Fruit fly (Drosophila melanogaster) whole organism, embryonic: ENCODE measurements around the gene GABA-B-R2.

Experiments used
- Atf6 ChIP-seq: fragments of 200-800 bp; sonication (Bioruptor generic); IDR thresholded peaks from 2 replicates; pipeline ENCODE4 v1.3.6; 2022; ENCODE audit warnings: missing biosample characterization, missing genetic modification characterization
- Bdp1 ChIP-seq: fragments of 200-800 bp; sonication (Bioruptor generic); optimal IDR thresholded peaks from 3 replicates; lab custom pipeline; 2016; ENCODE audit warnings: missing biosample characterization, missing genetic modification characterization
- CG10979 ChIP-seq: fragments of 200-800 bp; sonication (Bioruptor generic); optimal IDR thresholded peaks from 2 replicates; lab custom pipeline; 2018; ENCODE audit warnings: missing biosample characterization, mild to moderate bottlenecking, missing genetic modification characterization, moderate library complexity
- CG14860 ChIP-seq: fragments of 200-800 bp; sonication (Bioruptor generic); IDR thresholded peaks from 3 replicates; pipeline ENCODE4 v1.3.6; 2022; ENCODE audit warnings: missing biosample characterization, missing genetic modification characterization; ENCODE audit not compliant: partially characterized antibody
- CG1832 ChIP-seq: fragments of 200-800 bp; sonication (Bioruptor generic); optimal IDR thresholded peaks from 2 replicates; lab custom pipeline; 2017; ENCODE audit warnings: missing biosample characterization, mild to moderate bottlenecking, missing genetic modification characterization, inconsistent platforms
- CG3065 ChIP-seq: fragments of 200-800 bp; sonication (Bioruptor generic); optimal IDR thresholded peaks from 2 replicates; lab custom pipeline; 2016; ENCODE audit warnings: missing biosample characterization, missing genetic modification characterization
- CG32767 ChIP-seq: fragments of 200-800 bp; sonication (Bioruptor generic); IDR thresholded peaks from 2 replicates; pipeline ENCODE4 v1.3.6; 2022; ENCODE audit warnings: missing biosample characterization, missing genetic modification characterization
- CG6854 ChIP-seq: fragments of 200-800 bp; sonication (Bioruptor generic); optimal IDR thresholded peaks from 3 replicates; lab custom pipeline; 2017; ENCODE audit warnings: missing biosample characterization, mild to moderate bottlenecking, missing genetic modification characterization
- CG8290 ChIP-seq, 3 experiments: fragments of 200-800 bp; sonication (Bioruptor generic); optimal IDR thresholded peaks; 2 replicates each; lab custom pipeline; 2016 to 2019; ENCODE audit warnings: missing biosample characterization in 3 of 3, missing genetic modification characterization in 3 of 3, mild to moderate bottlenecking in 2 of 3, moderate library complexity in 1 of 3
- CG8478 ChIP-seq: fragments of >200 bp; optimal IDR thresholded peaks from 2 replicates; lab custom pipeline; 2018
- CG9609 ChIP-seq: fragments of 200-800 bp; sonication (Bioruptor generic); optimal IDR thresholded peaks from 3 replicates; lab custom pipeline; 2016; ENCODE audit warnings: missing biosample characterization, missing genetic modification characterization
- CTCF ChIP-seq: fragments of 200-800 bp; sonication (Bioruptor generic); optimal IDR thresholded peaks from 2 replicates; lab custom pipeline; 2017; ENCODE audit warnings: missing biosample characterization, mild to moderate bottlenecking, missing genetic modification characterization, moderate library complexity
- Deaf1 ChIP-seq: fragments of 200-800 bp; optimal IDR thresholded peaks from 3 replicates; lab custom pipeline; 2019; ENCODE audit warnings: missing biosample characterization, mild to moderate bottlenecking, missing genetic modification characterization, moderate library complexity
- Dip2 ChIP-seq: fragments of 200-800 bp; sonication (Bioruptor generic); IDR thresholded peaks from 2 replicates; pipeline ENCODE4 v1.3.6; 2022; ENCODE audit warnings: missing biosample characterization, missing genetic modification characterization
- Dll ChIP-seq: fragments of 200-800 bp; sonication (Bioruptor generic); IDR thresholded peaks from 4 replicates; pipeline ENCODE4 v1.3.6; 2022; ENCODE audit warnings: missing biosample characterization, missing genetic modification characterization; ENCODE audit not compliant: partially characterized antibody
- MBD-R2 ChIP-seq: fragments of 200-800 bp; sonication (Bioruptor generic); IDR thresholded peaks from 2 replicates; pipeline ENCODE4 v1.3.6; 2022; ENCODE audit warnings: missing biosample characterization, missing genetic modification characterization
- Mes4 ChIP-seq: fragments of 200-800 bp; sonication (Bioruptor generic); optimal IDR thresholded peaks from 2 replicates; lab custom pipeline; 2016; ENCODE audit warnings: missing biosample characterization, missing genetic modification characterization
- Opbp ChIP-seq: fragments of 200-800 bp; sonication (Bioruptor generic); IDR thresholded peaks from 3 replicates; pipeline ENCODE4 v1.3.6; 2022; ENCODE audit warnings: missing biosample characterization, missing genetic modification characterization; ENCODE audit not compliant: partially characterized antibody
- Optix ChIP-seq: fragments of 200-800 bp; sonication (Bioruptor generic); IDR thresholded peaks from 3 replicates; pipeline ENCODE4 v1.3.6; 2022; ENCODE audit warnings: missing biosample characterization, missing genetic modification characterization
- Trl ChIP-seq, 3 experiments: fragments of >200 bp in 2 of 3; fragments of 200-800 bp in 1 of 3; sonication (Bioruptor generic) in 1 of 3; optimal IDR thresholded peaks; 2 replicates in 1 of 3; 3 replicates in 2 of 3; lab custom pipeline; 2016 to 2017; ENCODE audit warnings: missing biosample characterization in 1 of 3, missing genetic modification characterization in 1 of 3
- YL-1 ChIP-seq: fragments of 200-800 bp; sonication (Bioruptor generic); optimal IDR thresholded peaks from 3 replicates; lab custom pipeline; 2017; ENCODE audit warnings: missing biosample characterization, mild to moderate bottlenecking, missing genetic modification characterization
- aop ChIP-seq: fragments of 200-800 bp; sonication (Bioruptor generic); IDR thresholded peaks from 2 replicates; pipeline ENCODE4 v1.3.6; 2022; ENCODE audit warnings: missing biosample characterization, missing genetic modification characterization
- ara ChIP-seq: fragments of 200-800 bp; sonication (Bioruptor generic); IDR thresholded peaks from 2 replicates; pipeline ENCODE4 v1.3.6; 2022; ENCODE audit warnings: missing biosample characterization, missing genetic modification characterization
- bbx ChIP-seq: fragments of 200-800 bp; sonication (Bioruptor generic); IDR thresholded peaks from 2 replicates; pipeline ENCODE4 v1.3.6; 2022; ENCODE audit warnings: missing biosample characterization, missing genetic modification characterization; ENCODE audit not compliant: partially characterized antibody
- bigmax ChIP-seq: fragments of 200-800 bp; sonication (Bioruptor generic); optimal IDR thresholded peaks from 2 replicates; lab custom pipeline; 2018; ENCODE audit warnings: missing biosample characterization, mild to moderate bottlenecking, missing genetic modification characterization
- cg ChIP-seq: fragments of 200-800 bp; sonication (Bioruptor generic); optimal IDR thresholded peaks from 3 replicates; lab custom pipeline; 2019; ENCODE audit warnings: missing biosample characterization, mild to moderate bottlenecking, missing genetic modification characterization, moderate library complexity
- dan ChIP-seq: fragments of 200-800 bp; sonication (Bioruptor generic); IDR thresholded peaks from 2 replicates; pipeline ENCODE4 v1.3.6; 2022; ENCODE audit warnings: missing biosample characterization, missing genetic modification characterization
- ewg ChIP-seq: fragments of 200-800 bp; sonication (Bioruptor generic); optimal IDR thresholded peaks from 3 replicates; lab custom pipeline; 2017; ENCODE audit warnings: mild to moderate bottlenecking, missing biosample characterization, missing genetic modification reagents, missing genetic modification characterization
- fru ChIP-seq: fragments of >200 bp; optimal IDR thresholded peaks from 2 replicates; lab custom pipeline; 2017
- insv ChIP-seq, 2 experiments: fragments of 200-800 bp; sonication (Bioruptor generic); optimal IDR thresholded peaks; 3 replicates each; lab custom pipeline; 2016 to 2018; ENCODE audit warnings: missing biosample characterization in 2 of 2, missing genetic modification characterization in 2 of 2
- kah ChIP-seq: fragments of 200-800 bp; sonication (Bioruptor generic); optimal IDR thresholded peaks from 2 replicates; lab custom pipeline; 2018; ENCODE audit warnings: missing biosample characterization, mild to moderate bottlenecking, missing genetic modification characterization
- lbe ChIP-seq: fragments of 200-800 bp; sonication (Bioruptor generic); optimal IDR thresholded peaks from 2 replicates; lab custom pipeline; 2016; ENCODE audit warnings: missing biosample characterization, mild to moderate bottlenecking, missing genetic modification characterization
- mirr ChIP-seq: fragments of 200-800 bp; sonication (Bioruptor generic); optimal IDR thresholded peaks from 3 replicates; lab custom pipeline; 2018; ENCODE audit warnings: missing biosample characterization, mild to moderate bottlenecking, missing genetic modification characterization
- nau ChIP-seq: fragments of 200-800 bp; sonication (Bioruptor generic); optimal IDR thresholded peaks from 3 replicates; lab custom pipeline; 2017; ENCODE audit warnings: missing biosample characterization, mild to moderate bottlenecking, missing genetic modification characterization, missing genetic modification reagents
- nom ChIP-seq: fragments of 200-800 bp; sonication (Bioruptor generic); optimal IDR thresholded peaks from 2 replicates; lab custom pipeline; 2017; ENCODE audit warnings: missing biosample characterization, missing genetic modification characterization, mild to moderate bottlenecking, moderate library complexity, missing genetic modification reagents
- sens-2 ChIP-seq: fragments of 200-800 bp; sonication (Bioruptor generic); IDR thresholded peaks from 2 replicates; pipeline ENCODE4 v1.3.6; 2022; ENCODE audit warnings: missing biosample characterization, missing genetic modification characterization
- slbo ChIP-seq: fragments of 200-800 bp; sonication (Bioruptor generic); IDR thresholded peaks from 2 replicates; pipeline ENCODE4 v1.3.6; 2022; ENCODE audit warnings: missing biosample characterization, missing genetic modification characterization
- sr ChIP-seq: fragments of 200-800 bp; sonication (Bioruptor generic); IDR thresholded peaks from 3 replicates; pipeline ENCODE4 v1.3.6; 2022; ENCODE audit warnings: missing biosample characterization, missing genetic modification characterization
- toy ChIP-seq: fragments of 200-800 bp; sonication (Bioruptor generic); IDR thresholded peaks from 2 replicates; pipeline ENCODE4 v1.3.6; 2022; ENCODE audit warnings: missing biosample characterization, missing genetic modification characterization
- zen ChIP-seq: fragments of 200-800 bp; sonication (Bioruptor generic); optimal IDR thresholded peaks from 3 replicates; lab custom pipeline; 2018; ENCODE audit warnings: missing biosample characterization, mild to moderate bottlenecking, missing genetic modification characterization, moderate library complexity

Gene GABA-B-R2

DNA sequence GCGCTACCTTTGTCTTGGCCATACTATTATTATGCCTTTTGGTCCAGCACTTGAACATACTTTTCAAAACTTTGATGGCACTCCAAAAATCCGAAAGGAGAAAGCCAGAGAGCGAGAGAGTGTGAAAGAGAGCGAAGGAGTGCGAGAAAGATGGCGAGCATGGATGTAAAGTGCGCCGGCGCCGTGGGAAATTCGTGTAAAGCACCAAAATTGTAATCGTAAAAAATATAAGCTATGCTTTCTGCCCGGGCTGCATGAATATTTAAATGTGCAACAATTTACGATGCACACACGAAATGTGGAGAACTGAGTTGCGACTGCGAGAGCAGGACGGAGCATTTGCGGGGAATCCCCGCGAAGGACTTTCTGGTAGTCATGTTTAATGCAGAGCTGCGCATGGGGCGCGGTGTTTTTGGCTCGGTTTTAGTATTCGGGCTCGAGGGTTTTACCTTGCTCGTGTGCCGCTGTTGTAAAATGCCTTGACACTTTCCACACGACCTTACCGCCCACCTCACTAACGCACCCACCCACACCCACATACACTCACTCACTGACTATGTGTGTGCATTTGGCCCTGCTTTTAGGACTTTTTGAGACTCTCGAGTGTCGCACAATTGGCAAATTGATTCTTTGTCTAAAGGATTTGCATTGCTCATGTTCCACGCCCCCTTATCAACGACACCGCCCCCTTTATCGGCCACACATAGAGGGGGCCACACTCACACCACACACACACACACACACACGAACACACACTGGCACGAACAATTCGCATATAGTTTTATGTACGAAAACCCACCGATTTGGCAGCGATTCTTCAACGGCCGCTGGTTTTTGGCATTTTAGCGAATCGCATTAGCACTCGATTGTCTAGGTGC, 46.3 kb upstream of the GABA-B-R2 start:
- TF ChIP-seq nom, result peak; percentile 39
- no peak for TF ChIP-seq CG6854 (GFP tag; lab: Kevin White, UChicago)
- peak; percentile 11 for TF ChIP-seq nau (GFP tag; lab: Kevin White, UChicago)
- no peak for TF ChIP-seq zen
- TF ChIP-seq bbx, result no peak
- TF ChIP-seq MBD-R2 (GFP tag; lab: Robert Waterston, UW), result 0 out of 2 replicates have a peak, but pooled peaks have one; percentile 57
- TF ChIP-seq Bdp1 (GFP tag; lab: Kevin White, UChicago), result no peak
- no peak for TF ChIP-seq Mes4 (GFP tag; lab: Kevin White, UChicago)
- peak; percentile 37 for TF ChIP-seq CG10979
- TF ChIP-seq Deaf1 (tag; lab: Kevin White, UChicago), result peak; percentile 70
- TF ChIP-seq CG8478, result peak; percentile 44
- TF ChIP-seq slbo (GFP tag; lab: Robert Waterston, UW), result 0 out of 2 replicates have a peak, but pooled peaks have one; percentile 2
- no peak for TF ChIP-seq dan (GFP tag; lab: Robert Waterston, UW)
- TF ChIP-seq insv (GFP tag; optimal IDR thresholded peaks at IDR 0.05; lab: Kevin White, UChicago), result no peak
- peak; percentile 92 for TF ChIP-seq ewg (GFP tag; lab: Kevin White, UChicago)
- TF ChIP-seq CTCF, result peak; percentile 92
- peak; percentile 95 for TF ChIP-seq CG3065
- TF ChIP-seq CG32767 (GFP tag; lab: Robert Waterston, UW), result peak; percentile 46; the same call in 1 of the 2 replicates
- TF ChIP-seq cg (GFP tag; lab: Kevin White, UChicago), result peak; percentile 88
- 0 out of 2 replicates have a peak, but pooled peaks have one; percentile 20 for TF ChIP-seq Atf6 (GFP tag; lab: Robert Waterston, UW)
- peak; percentile 32; the same call in 1 of the 3 replicates for TF ChIP-seq sr (GFP tag; lab: Robert Waterston, UW)
- TF ChIP-seq mirr, result peak; percentile 15
- 0 out of 2 replicates have a peak, but pooled peaks have one; percentile 27 for TF ChIP-seq toy (GFP tag; lab: Robert Waterston, UW)
- TF ChIP-seq CG14860 (GFP tag; lab: Robert Waterston, UW), result 0 out of 3 replicates have a peak, but pooled peaks have one; percentile 7
- no peak for TF ChIP-seq Optix (GFP tag; lab: Robert Waterston, UW)
- TF ChIP-seq sens-2 (GFP tag; lab: Robert Waterston, UW), result 0 out of 2 replicates have a peak, but pooled peaks have one; percentile 28
- no peak for TF ChIP-seq CG8290 (GFP tag; optimal IDR thresholded peaks at IDR 0.05; lab: Kevin White, UChicago)
- TF ChIP-seq CG8290 (tag; optimal IDR thresholded peaks at IDR 0.05; lab: Kevin White, UChicago), result peak in 1 of 2 experiments; percentile 26
- TF ChIP-seq bigmax (GFP tag; lab: Kevin White, UChicago), result no peak
- no peak for TF ChIP-seq lbe (GFP tag; lab: Kevin White, UChicago)
- peak; percentile 89 for TF ChIP-seq Dip2
- TF ChIP-seq fru, result no peak
- 0 out of 3 replicates have a peak, but pooled peaks have one; percentile 9 for TF ChIP-seq Opbp
- TF ChIP-seq CG1832, result peak; percentile 38
- TF ChIP-seq kah, result no peak
- no peak for TF ChIP-seq CG9609 (GFP tag; lab: Kevin White, UChicago)
- no peak for TF ChIP-seq ara
- peak; percentile 39 to 49 for TF ChIP-seq Trl (optimal IDR thresholded peaks at IDR 0.05; lab: Kevin White, UChicago)
- no peak for TF ChIP-seq Trl (GFP tag; optimal IDR thresholded peaks at IDR 0.05; lab: Kevin White, UChicago)
- TF ChIP-seq aop, result no peak
- peak; percentile 35 for TF ChIP-seq YL-1 (GFP tag; lab: Kevin White, UChicago)
- TF ChIP-seq Dll (GFP tag; lab: Robert Waterston, UW), result 0 out of 4 replicates have a peak, but pooled peaks have one; percentile 33
